Worm (Caenorhabditis elegans): ENCODE measurements around the gene F53H4.4.
A peak's percentile ranks its signal among the peaks of the same experiment; 100 is the strongest.

F53H4.4 gene

ce11 chrX:15831537-15831936, 34.6 kb upstream of the F53H4.4 start:
- TF ChIP-seq sea-2 (GFP tag; IDR thresholded peaks at IDR 0.05) (no peak), madf-10 (tag; optimal IDR thresholded peaks at IDR 0.05) (no peak), K12H6.12 (tag; optimal IDR thresholded peaks at IDR 0.05) (no peak), ekl-4 (GFP tag; IDR thresholded peaks at IDR 0.05) (no peak), hsf-1 (GFP tag; IDR thresholded peaks at IDR 0.05) (no peak), B0261.1 (tag; optimal IDR thresholded peaks at IDR 0.05) (no peak), lsy-27 (tag; optimal IDR thresholded peaks at IDR 0.05; ENCODE audit: borderline replicate concordance, insufficient read depth) (no peak), cebp-1 (GFP tag; IDR thresholded peaks at IDR 0.05) (no peak), cebp-1 (tag; optimal IDR thresholded peaks at IDR 0.05) (no peak), F49E8.2 (tag; optimal IDR thresholded peaks at IDR 0.05; ENCODE audit: insufficient read depth) (no peak), dox-1 (GFP tag; IDR thresholded peaks at IDR 0.05) (no peak), hlh-12 (tag; optimal IDR thresholded peaks at IDR 0.05) (no peak), nhr-179 (tag; optimal IDR thresholded peaks at IDR 0.05) (no peak), bed-1 (GFP tag; IDR thresholded peaks at IDR 0.05) (no peak), F23B12.7 (tag; optimal IDR thresholded peaks at IDR 0.05; ENCODE audit: insufficient read depth) (no peak), Y53G8AR.9 (GFP tag; conservative IDR thresholded peaks at IDR 0.05) (no peak)

- TF ChIP-seq nhr-80 (tag; optimal IDR thresholded peaks at IDR 0.05): peak; percentile 69
- TF ChIP-seq lsy-27 (tag; optimal IDR thresholded peaks at IDR 0.05; ENCODE audit: borderline replicate concordance, insufficient read depth): no peak
Observed at ce11 chrX:15838496-15838948, 27.7 kb upstream of the F53H4.4 start, which contains the start of gene acox-1.6. TSS of gene acox-1.6 (minus strand) at chrX:15838546.

- TF ChIP-seq F10E7.11 (tag; optimal IDR thresholded peaks at IDR 0.05): no peak
- peak; percentile 73 for TF ChIP-seq snpc-4 (GFP tag; optimal IDR thresholded peaks at IDR 0.05)
- peak; percentile 83 to 91 (median 88) for TF ChIP-seq snpc-4 (tag; optimal IDR thresholded peaks at IDR 0.05)
- TF ChIP-seq ceh-79 (tag; optimal IDR thresholded peaks at IDR 0.05): no peak
- peak; percentile 92 for TF ChIP-seq ZK185.1 (tag; optimal IDR thresholded peaks at IDR 0.05; ENCODE audit: poor library complexity, severe bottlenecking)
- TF ChIP-seq nhr-80 (tag; optimal IDR thresholded peaks at IDR 0.05): peak; percentile 100
- TF ChIP-seq sdz-38 (tag; optimal IDR thresholded peaks at IDR 0.05): no peak
- peak; percentile 48 for TF ChIP-seq F33H1.4 (GFP tag; IDR thresholded peaks at IDR 0.05)
- TF ChIP-seq ccch-3 (GFP tag; optimal IDR thresholded peaks at IDR 0.05): no peak
- 0 out of 2 replicates have a peak, but pooled peaks have one; percentile 46 for TF ChIP-seq F39B2.1 (GFP tag; IDR thresholded peaks at IDR 0.05)
- peak; percentile 94 for TF ChIP-seq repo-1 (tag; optimal IDR thresholded peaks at IDR 0.05)
- 0 out of 2 replicates have a peak, but pooled peaks have one; percentile 29 for TF ChIP-seq aptf-3 (GFP tag; IDR thresholded peaks at IDR 0.05)
- TF ChIP-seq lir-1 (GFP tag; conservative IDR thresholded peaks at IDR 0.05): peak; percentile 90
- TF ChIP-seq ztf-18 (tag; optimal IDR thresholded peaks at IDR 0.05): peak; percentile 85
- peak; percentile 90 for TF ChIP-seq gei-17 (GFP tag; optimal IDR thresholded peaks at IDR 0.05)
- TF ChIP-seq egl-18 (GFP tag; IDR thresholded peaks at IDR 0.05): peak; percentile 90
- TF ChIP-seq F52B5.7 (tag; optimal IDR thresholded peaks at IDR 0.05): peak; percentile 81
- TF ChIP-seq D2030.7 (GFP tag; IDR thresholded peaks at IDR 0.05): peak; percentile 39; the same call in 1 of the 2 replicates
- peak; percentile 60; the same call in 1 of the 2 replicates for TF ChIP-seq sea-2 (GFP tag; IDR thresholded peaks at IDR 0.05)
- TF ChIP-seq xnd-1 (tag; optimal IDR thresholded peaks at IDR 0.05): no peak
- TF ChIP-seq ama-1 (optimal IDR thresholded peaks at IDR 0.05): no peak
- TF ChIP-seq ama-1 (GFP tag; optimal IDR thresholded peaks at IDR 0.05): no peak
- peak; percentile 83 for TF ChIP-seq attf-3 (GFP tag; conservative IDR thresholded peaks at IDR 0.05)
- TF ChIP-seq dox-1 (GFP tag; IDR thresholded peaks at IDR 0.05): peak; percentile 98
- peak; percentile 100 for TF ChIP-seq zfh-2 (GFP tag; conservative IDR thresholded peaks at IDR 0.05)
- TF ChIP-seq lin-54 (GFP tag; optimal IDR thresholded peaks at IDR 0.05): peak; percentile 88
- no peak for TF ChIP-seq him-1 (tag; optimal IDR thresholded peaks at IDR 0.05)
- no peak for TF ChIP-seq snpc-1.3 (tag; optimal IDR thresholded peaks at IDR 0.05; ENCODE audit: insufficient read depth)
- TF ChIP-seq ztf-3 (GFP tag; optimal IDR thresholded peaks at IDR 0.05): peak; percentile 92
- peak; percentile 96 for TF ChIP-seq tlf-1 (GFP tag; optimal IDR thresholded peaks at IDR 0.05)
- TF ChIP-seq ztf-28 (GFP tag; IDR thresholded peaks at IDR 0.05): no peak
Observed at ce11 chrX:15841086-15841622, 25.0 kb upstream of the F53H4.4 start, which contains the start of gene serp-1.1. TSS of gene serp-1.1 (plus strand) at chrX:15841572.
